Worm (Caenorhabditis elegans): ENCODE data around the gene str-221.

DNA sequence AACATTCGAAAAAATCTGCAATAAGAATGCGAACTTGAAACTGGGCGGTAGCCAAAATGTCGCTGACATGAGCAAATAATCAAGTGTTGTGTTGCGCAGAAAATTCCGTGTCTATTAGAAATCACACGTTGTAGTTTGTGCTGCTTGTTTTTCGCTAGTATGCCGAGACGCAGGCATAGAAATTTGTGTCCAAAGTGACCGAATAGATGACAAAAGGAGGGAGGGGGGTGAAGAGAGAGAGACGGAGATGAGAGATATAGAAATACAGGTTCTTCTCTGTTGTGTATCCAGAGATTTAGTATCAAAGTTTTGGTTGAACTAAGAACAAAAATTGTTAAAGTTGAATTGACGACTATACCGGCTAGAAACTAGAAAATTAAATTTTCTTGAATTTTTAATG lies 12.8 kb upstream of the str-221 start:
- TF ChIP-seq unc-62 (GFP tag; optimal IDR thresholded peaks at IDR 0.05), result peak; percentile 12
- TF ChIP-seq elt-1 (tag; optimal IDR thresholded peaks at IDR 0.05; ENCODE audit: borderline replicate concordance, insufficient read depth), result peak; percentile 15
- TF ChIP-seq nhr-28 (tag; optimal IDR thresholded peaks at IDR 0.05), result peak; percentile 94
- TF ChIP-seq lin-13 (tag; optimal IDR thresholded peaks at IDR 0.05), result no peak
- no peak for TF ChIP-seq unc-39 (tag; optimal IDR thresholded peaks at IDR 0.05)
- TF ChIP-seq drap-1 (GFP tag; optimal IDR thresholded peaks at IDR 0.05), result no peak
- no peak for TF ChIP-seq sptf-1 (tag; optimal IDR thresholded peaks at IDR 0.05)
- TF ChIP-seq nhr-2 (tag; optimal IDR thresholded peaks at IDR 0.05), result no peak
- no peak for TF ChIP-seq snpc-4 (tag; optimal IDR thresholded peaks at IDR 0.05)
- no peak for TF ChIP-seq nhr-76 (tag; optimal IDR thresholded peaks at IDR 0.05)
- TF ChIP-seq tbx-8 (GFP tag; optimal IDR thresholded peaks at IDR 0.05), result no peak
- peak; percentile 72 for TF ChIP-seq ham-2 (GFP tag; optimal IDR thresholded peaks at IDR 0.05)
